Worm (Caenorhabditis elegans) whole organism, L4/young adult: ENCODE measurements around the gene fis-2.

Source experiments
- W03F9.2 ChIP-seq: fragments of 150-350 bp; optimal IDR thresholded peaks from 2 replicates; lab custom pipeline; 2014; ENCODE audit warnings: missing biosample characterization, missing genetic modification characterization
- dao-5 ChIP-seq: sonication (generic microtip); optimal IDR thresholded peaks from 2 replicates; lab custom pipeline; 2016; ENCODE audit warnings: missing genotype, missing genetic modification characterization, moderate library complexity, missing compliant biosample characterization
- him-1 ChIP-seq: sonication (generic microtip); optimal IDR thresholded peaks from 2 replicates; lab custom pipeline; 2016; ENCODE audit warnings: missing genotype, missing genetic modification reagents, missing genetic modification characterization, missing compliant biosample characterization

ce11 chrX:8276984-8277383 is 8.0 kb downstream of the fis-2 start:
- TF ChIP-seq him-1 (tag; lab: Kevin White, UChicago) (no peak), dao-5 (tag; lab: Kevin White, UChicago) (no peak), W03F9.2 (tag; lab: Kevin White, UChicago) (no peak)
